Fruit fly (Drosophila melanogaster) whole organism, prepupa: ENCODE measurements around the gene CG34291.
A peak's percentile ranks its signal among the peaks of the same experiment; 100 is the strongest.

Experiments used
- Blimp-1 ChIP-seq: fragments of 200-800 bp; sonication (Bioruptor generic); optimal IDR thresholded peaks from 3 replicates; lab custom pipeline; 2017; ENCODE audit warnings: missing biosample characterization, missing genetic modification characterization, mild to moderate bottlenecking, moderate library complexity, missing genetic modification reagents
- CG10631 ChIP-seq: fragments of 200-800 bp; sonication (Bioruptor generic); optimal IDR thresholded peaks from 2 replicates; lab custom pipeline; 2016; ENCODE audit warnings: missing biosample characterization, missing genetic modification characterization
- CG11294 ChIP-seq: fragments of 200-800 bp; sonication (Bioruptor generic); IDR thresholded peaks from 2 replicates; pipeline ENCODE4 v1.3.6; 2022; ENCODE audit warnings: missing biosample characterization, missing genetic modification characterization
- CG11762 ChIP-seq: fragments of 200-800 bp; sonication (Bioruptor generic); optimal IDR thresholded peaks from 3 replicates; lab custom pipeline; 2016; ENCODE audit warnings: missing biosample characterization, missing genetic modification characterization; ENCODE audit not compliant: insufficient read depth
- CG11902 ChIP-seq: fragments of 200-800 bp; sonication (Bioruptor generic); optimal IDR thresholded peaks from 3 replicates; lab custom pipeline; 2016; ENCODE audit warnings: missing biosample characterization, missing genetic modification characterization
- CG15336 ChIP-seq: fragments of 200-800 bp; sonication (Bioruptor generic); IDR thresholded peaks from 2 replicates; pipeline ENCODE4 v1.3.6; 2022; ENCODE audit warnings: missing biosample characterization, missing genetic modification characterization
- CG16779 ChIP-seq: fragments of 200-800 bp; sonication (Bioruptor generic); optimal IDR thresholded peaks from 3 replicates; lab custom pipeline; 2017; ENCODE audit warnings: missing biosample characterization, mild to moderate bottlenecking, missing genetic modification characterization
- CG34406 ChIP-seq: fragments of 200-800 bp; sonication (Bioruptor generic); optimal IDR thresholded peaks from 3 replicates; lab custom pipeline; 2016; ENCODE audit warnings: missing biosample characterization, missing genetic modification characterization
- CG3919 ChIP-seq: fragments of 200-800 bp; sonication (Bioruptor generic); optimal IDR thresholded peaks from 3 replicates; lab custom pipeline; 2016; ENCODE audit warnings: missing biosample characterization, missing genetic modification characterization
- CG4318 ChIP-seq: fragments of 200-800 bp; sonication (Bioruptor generic); optimal IDR thresholded peaks from 3 replicates; lab custom pipeline; 2017; ENCODE audit warnings: missing biosample characterization, mild to moderate bottlenecking, missing genetic modification characterization
- CG6163 ChIP-seq: fragments of 200-800 bp; sonication (Bioruptor generic); IDR thresholded peaks from 3 replicates; pipeline ENCODE4 v1.3.6; 2022; ENCODE audit warnings: missing biosample characterization, missing genetic modification characterization
- CG6276 ChIP-seq: fragments of 200-800 bp; sonication (Bioruptor generic); optimal IDR thresholded peaks from 2 replicates; lab custom pipeline; 2017; ENCODE audit warnings: missing biosample characterization, mild to moderate bottlenecking, missing genetic modification characterization
- CG6792 ChIP-seq: fragments of 200-800 bp; sonication (Bioruptor generic); optimal IDR thresholded peaks from 3 replicates; lab custom pipeline; 2016; ENCODE audit warnings: missing biosample characterization, missing genetic modification characterization
- CG6808 ChIP-seq: fragments of 200-800 bp; sonication (Bioruptor generic); optimal IDR thresholded peaks from 3 replicates; lab custom pipeline; 2017; ENCODE audit warnings: missing biosample characterization, missing genetic modification characterization, mild to moderate bottlenecking, moderate library complexity, missing genetic modification reagents
- CG6854 ChIP-seq: fragments of 200-800 bp; sonication (Bioruptor generic); optimal IDR thresholded peaks from 2 replicates; lab custom pipeline; 2017; ENCODE audit warnings: missing biosample characterization, mild to moderate bottlenecking, missing genetic modification characterization
- CG7368 ChIP-seq: fragments of 200-800 bp; sonication (Bioruptor generic); optimal IDR thresholded peaks from 3 replicates; lab custom pipeline; 2016; ENCODE audit warnings: missing biosample characterization, missing genetic modification characterization
- CG8319 ChIP-seq: fragments of 200-800 bp; sonication (Bioruptor generic); optimal IDR thresholded peaks from 3 replicates; lab custom pipeline; 2016; ENCODE audit warnings: missing biosample characterization, missing genetic modification characterization
- CG8632 ChIP-seq: fragments of 200-800 bp; sonication (Bioruptor generic); optimal IDR thresholded peaks from 3 replicates; lab custom pipeline; 2016; ENCODE audit warnings: missing biosample characterization, missing genetic modification characterization
- CG9139 ChIP-seq: fragments of 200-800 bp; sonication (Bioruptor generic); optimal IDR thresholded peaks from 3 replicates; lab custom pipeline; 2017; ENCODE audit warnings: missing biosample characterization, mild to moderate bottlenecking, missing genetic modification characterization
- Eip75B ChIP-seq: fragments of 200-800 bp; sonication (Bioruptor generic); optimal IDR thresholded peaks from 3 replicates; lab custom pipeline; 2016; ENCODE audit warnings: missing biosample characterization, missing genetic modification characterization
- Eip78C ChIP-seq: fragments of 200-800 bp; sonication (Bioruptor generic); peaks from one replicate; lab custom pipeline; 2016; ENCODE audit warnings: missing biosample characterization, missing genetic modification characterization
- Eip93F ChIP-seq: fragments of 200-800 bp; sonication (Bioruptor generic); optimal IDR thresholded peaks from 2 replicates; lab custom pipeline; 2016; ENCODE audit warnings: missing biosample characterization, mild to moderate bottlenecking, missing genetic modification characterization
- Ets21C ChIP-seq: fragments of 200-800 bp; sonication (Bioruptor generic); optimal IDR thresholded peaks from 3 replicates; lab custom pipeline; 2016; ENCODE audit warnings: missing biosample characterization, missing genetic modification characterization
- Ets96B ChIP-seq: fragments of 200-800 bp; optimal IDR thresholded peaks from 2 replicates; lab custom pipeline; 2019; ENCODE audit warnings: missing biosample characterization, mild to moderate bottlenecking, missing genetic modification characterization, moderate library complexity
- Gug ChIP-seq: fragments of 200-800 bp; sonication (Bioruptor generic); IDR thresholded peaks from 2 replicates; pipeline ENCODE4 v1.3.6; 2022; ENCODE audit warnings: missing biosample characterization, missing genetic modification characterization
- Hr39 ChIP-seq: fragments of 200-800 bp; sonication (Bioruptor generic); optimal IDR thresholded peaks from 2 replicates; lab custom pipeline; 2016; ENCODE audit warnings: missing biosample characterization, missing genetic modification characterization
- Hr4 ChIP-seq: fragments of 200-800 bp; sonication (Bioruptor generic); optimal IDR thresholded peaks from 3 replicates; lab custom pipeline; 2016; ENCODE audit warnings: missing biosample characterization, missing genetic modification characterization
- Lpt ChIP-seq: fragments of 200-800 bp; sonication (Bioruptor generic); optimal IDR thresholded peaks from 3 replicates; lab custom pipeline; 2016; ENCODE audit warnings: missing biosample characterization, missing genetic modification characterization
- Met ChIP-seq: fragments of 200-800 bp; sonication (Bioruptor generic); optimal IDR thresholded peaks from 3 replicates; lab custom pipeline; 2016; ENCODE audit warnings: missing biosample characterization, missing genetic modification characterization
- OdsH ChIP-seq: fragments of 200-800 bp; sonication (Bioruptor generic); optimal IDR thresholded peaks from 3 replicates; lab custom pipeline; 2016; ENCODE audit warnings: missing biosample characterization, missing genetic modification characterization
- Smox ChIP-seq: fragments of 200-800 bp; sonication (Bioruptor generic); optimal IDR thresholded peaks from 3 replicates; lab custom pipeline; 2016; ENCODE audit warnings: missing biosample characterization, missing genetic modification characterization
- Sox102F ChIP-seq: fragments of 200-800 bp; sonication (Bioruptor generic); optimal IDR thresholded peaks from 2 replicates; lab custom pipeline; 2016; ENCODE audit warnings: missing biosample characterization, mild to moderate bottlenecking, missing genetic modification characterization
- Sox15 ChIP-seq: fragments of 200-800 bp; sonication (Bioruptor generic); optimal IDR thresholded peaks from 3 replicates; lab custom pipeline; 2016; ENCODE audit warnings: missing biosample characterization, missing genetic modification characterization
- achi ChIP-seq: fragments of 200-800 bp; sonication (Bioruptor generic); optimal IDR thresholded peaks from 3 replicates; lab custom pipeline; 2016; ENCODE audit warnings: missing biosample characterization, missing genetic modification characterization
- dac ChIP-seq: fragments of 200-800 bp; sonication (Bioruptor generic); optimal IDR thresholded peaks from 2 replicates; lab custom pipeline; 2017; ENCODE audit warnings: missing biosample characterization, mild to moderate bottlenecking, missing genetic modification characterization
- eg ChIP-seq: fragments of 200-800 bp; sonication (Bioruptor generic); IDR thresholded peaks from 3 replicates; pipeline ENCODE4 v1.3.6; 2022; ENCODE audit warnings: missing biosample characterization, missing genetic modification characterization
- fd59A ChIP-seq: fragments of 200-800 bp; sonication (Bioruptor generic); optimal IDR thresholded peaks from 2 replicates; lab custom pipeline; 2017; ENCODE audit warnings: missing biosample characterization, mild to moderate bottlenecking, missing genetic modification characterization, missing genetic modification reagents
- fd85E ChIP-seq: fragments of 200-800 bp; sonication (Bioruptor generic); optimal IDR thresholded peaks from 3 replicates; lab custom pipeline; 2016; ENCODE audit warnings: missing biosample characterization, missing genetic modification characterization
- fkh ChIP-seq: fragments of 200-800 bp; sonication (Bioruptor generic); optimal IDR thresholded peaks from 3 replicates; lab custom pipeline; 2017; ENCODE audit warnings: missing biosample characterization, mild to moderate bottlenecking, missing genetic modification characterization, moderate library complexity
- lz ChIP-seq: fragments of 200-800 bp; sonication (Bioruptor generic); optimal IDR thresholded peaks from 3 replicates; lab custom pipeline; 2016; ENCODE audit warnings: missing biosample characterization, missing genetic modification characterization
- net ChIP-seq: fragments of 200-800 bp; sonication (Bioruptor generic); optimal IDR thresholded peaks from 3 replicates; lab custom pipeline; 2016; ENCODE audit warnings: missing biosample characterization, missing genetic modification characterization
- pdm3 ChIP-seq: fragments of 200-800 bp; sonication (Bioruptor generic); optimal IDR thresholded peaks from 3 replicates; lab custom pipeline; 2016; ENCODE audit warnings: missing biosample characterization, missing genetic modification characterization
- salr ChIP-seq, 2 experiments: fragments of 200-800 bp; sonication (Bioruptor generic); optimal IDR thresholded peaks; 3 replicates each; lab custom pipeline; 2016 to 2018; ENCODE audit warnings: missing biosample characterization in 2 of 2, missing genetic modification characterization in 2 of 2, mild to moderate bottlenecking in 1 of 2
- ss ChIP-seq, 2 experiments: fragments of 200-800 bp; sonication (Bioruptor generic); optimal IDR thresholded peaks; 2 replicates in 1 of 2; 3 replicates in 1 of 2; lab custom pipeline; 2017 to 2018; ENCODE audit warnings: mild to moderate bottlenecking in 2 of 2, missing biosample characterization in 2 of 2, missing genetic modification characterization in 2 of 2, moderate library complexity in 1 of 2
- svp ChIP-seq: fragments of 200-800 bp; sonication (Bioruptor generic); peaks from one replicate; lab custom pipeline; 2016; ENCODE audit warnings: missing biosample characterization, missing genetic modification characterization
- topi ChIP-seq: fragments of 200-800 bp; sonication (Bioruptor generic); optimal IDR thresholded peaks from 3 replicates; lab custom pipeline; 2016; ENCODE audit warnings: missing biosample characterization, missing genetic modification characterization

CG34291 gene

dm6 chr3R:26443875-26444511 lies 18.4 kb upstream of the CG34291 start (continued):
- TF ChIP-seq Gug (GFP tag; lab: Robert Waterston, UW): peak; percentile 53
- TF ChIP-seq CG11294 (GFP tag; lab: Robert Waterston, UW): peak; percentile 12; the same call in 1 of the 2 replicates
- TF ChIP-seq Sox15: no peak
- no peak for TF ChIP-seq Ets21C (GFP tag; lab: Kevin White, UChicago)
- TF ChIP-seq Sox102F (GFP tag; lab: Kevin White, UChicago): no peak
- TF ChIP-seq CG6808 (GFP tag; lab: Kevin White, UChicago): no peak
- no peak for TF ChIP-seq ss (GFP tag; optimal IDR thresholded peaks at IDR 0.05; lab: Kevin White, UChicago)
- TF ChIP-seq CG9139 (GFP tag; lab: Kevin White, UChicago): no peak
- TF ChIP-seq eg (GFP tag; lab: Robert Waterston, UW): peak; percentile 61
- no peak for TF ChIP-seq net (GFP tag; lab: Kevin White, UChicago)
- peak; percentile 40 for TF ChIP-seq Hr4 (GFP tag; lab: Kevin White, UChicago)
- TF ChIP-seq CG3919 (GFP tag; lab: Kevin White, UChicago): no peak
- no peak for TF ChIP-seq CG7368 (GFP tag; lab: Kevin White, UChicago)
- no peak for TF ChIP-seq CG16779 (tag; lab: Kevin White, UChicago)
- TF ChIP-seq Blimp-1 (GFP tag; lab: Kevin White, UChicago): no peak
- TF ChIP-seq pdm3 (GFP tag; lab: Kevin White, UChicago): no peak
- no peak for TF ChIP-seq Smox (GFP tag; lab: Kevin White, UChicago)
- no peak for TF ChIP-seq fd59A (GFP tag; lab: Kevin White, UChicago)
- no peak for TF ChIP-seq CG34406 (GFP tag; lab: Kevin White, UChicago)
- TF ChIP-seq Ets96B (tag; lab: Kevin White, UChicago): peak; percentile 50
- no peak for TF ChIP-seq Eip93F
- TF ChIP-seq Lpt (GFP tag; lab: Kevin White, UChicago): peak; percentile 33
- TF ChIP-seq CG8319 (GFP tag; lab: Kevin White, UChicago): no peak
- TF ChIP-seq svp: peak; percentile 51
- peak; percentile 43 for TF ChIP-seq CG10631 (GFP tag; lab: Kevin White, UChicago)
- peak; percentile 18 for TF ChIP-seq OdsH (GFP tag; lab: Kevin White, UChicago)
- TF ChIP-seq fkh: no peak
- TF ChIP-seq CG6854 (GFP tag; lab: Kevin White, UChicago): no peak
- TF ChIP-seq topi: no peak
- no peak for TF ChIP-seq Met (GFP tag; lab: Kevin White, UChicago)
- peak in 1 of 2 experiments; percentile 44 for TF ChIP-seq salr (GFP tag; optimal IDR thresholded peaks at IDR 0.05; lab: Kevin White, UChicago)
- TF ChIP-seq CG11762 (GFP tag; lab: Kevin White, UChicago): peak; percentile 35
- no peak for TF ChIP-seq fd85E

DNA sequence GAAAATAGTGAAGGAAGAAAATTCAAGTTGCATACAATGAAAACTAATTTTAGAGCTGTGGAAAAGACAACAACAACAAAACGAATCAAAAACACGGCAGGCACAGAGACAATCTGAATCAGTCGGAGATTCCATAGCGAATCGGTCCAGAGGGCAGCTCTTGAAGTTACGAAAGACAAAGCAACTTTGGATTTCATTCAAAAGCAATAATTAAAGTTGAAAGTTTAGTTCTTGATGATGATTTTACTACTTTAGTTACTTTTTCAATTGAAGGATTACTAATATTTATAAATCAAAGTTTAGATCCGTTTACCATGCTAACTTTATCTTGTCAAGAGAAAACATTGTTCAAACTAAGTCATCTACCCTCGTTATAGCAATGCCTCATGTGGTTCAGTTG lies 17.8 kb upstream of the CG34291 start:
- TF ChIP-seq CG15336 (peak; percentile 15; the same call in 1 of the 2 replicates), CG4318 (GFP tag; lab: Kevin White, UChicago) (peak; percentile 1), Hr4 (GFP tag; lab: Kevin White, UChicago) (peak; percentile 12), CG10631 (GFP tag; lab: Kevin White, UChicago) (peak; percentile 15), svp (no peak), Eip75B (GFP tag; lab: Kevin White, UChicago) (no peak), Eip78C (GFP tag; lab: Kevin White, UChicago) (peak; percentile 36)

- TF ChIP-seq Ets96B (tag; lab: Kevin White, UChicago) (no peak), ss (GFP tag; optimal IDR thresholded peaks at IDR 0.05; lab: Kevin White, UChicago) (no peak), CG15336 (peak; percentile 65), Met (GFP tag; lab: Kevin White, UChicago) (no peak), CG34406 (GFP tag; lab: Kevin White, UChicago) (no peak), Hr39 (GFP tag; lab: Kevin White, UChicago) (no peak), CG16779 (tag; lab: Kevin White, UChicago) (peak; percentile 11), CG6276 (peak; percentile 76), CG11902 (GFP tag; lab: Kevin White, UChicago) (no peak), CG6792 (GFP tag; lab: Kevin White, UChicago) (no peak), dac (GFP tag; lab: Kevin White, UChicago) (no peak), CG6163 (GFP tag; lab: Robert Waterston, UW) (peak; percentile 51; the same call in 2 of the 3 replicates), CG3919 (GFP tag; lab: Kevin White, UChicago) (no peak), achi (GFP tag; lab: Kevin White, UChicago) (no peak), fkh (peak; percentile 17), CG8632 (GFP tag; lab: Kevin White, UChicago) (no peak), lz (no peak), CG7368 (GFP tag; lab: Kevin White, UChicago) (no peak), CG10631 (GFP tag; lab: Kevin White, UChicago) (no peak)
These were observed 17.1 kb upstream of the CG34291 start for dm6 chr3R:26442609-26443180.
